Fruit fly (Drosophila melanogaster): ENCODE data around the gene aus.

Gene aus

DNA sequence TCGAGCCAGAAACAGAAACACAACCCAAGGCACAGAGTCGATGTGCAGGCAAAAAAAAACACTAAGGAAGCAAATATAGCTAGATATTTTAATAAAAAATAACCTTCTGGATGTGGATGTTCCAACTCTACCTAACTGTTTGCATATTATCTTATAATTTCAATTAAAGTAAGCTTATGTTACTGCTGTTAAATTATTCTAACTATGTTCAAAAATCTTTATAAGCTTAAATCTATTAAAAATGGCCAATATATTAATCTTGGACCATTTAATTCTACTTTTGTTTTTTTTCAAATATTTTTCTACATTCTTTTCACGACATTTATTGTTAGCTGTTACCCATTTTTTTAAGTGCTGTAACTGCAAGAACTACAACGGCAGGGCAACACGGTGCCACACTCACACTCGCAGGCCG lies 10.4 kb downstream of the aus start (continued):
- TF ChIP-seq unpg (GFP tag; optimal IDR thresholded peaks at IDR 0.05) = peak; percentile 59
- TF ChIP-seq unc-4 (GFP tag; IDR thresholded peaks at IDR 0.05; ENCODE audit: partially characterized antibody) = no peak
- TF ChIP-seq tin (GFP tag; optimal IDR thresholded peaks at IDR 0.05) = peak; percentile 26
- no peak for TF ChIP-seq gce (GFP tag; IDR thresholded peaks at IDR 0.05)
- TF ChIP-seq Bteb2 (GFP tag; optimal IDR thresholded peaks at IDR 0.05) = no peak
- TF ChIP-seq Doc3 (GFP tag; IDR thresholded peaks at IDR 0.05; ENCODE audit: partially characterized antibody) = no peak
- TF ChIP-seq h (optimal IDR thresholded peaks at IDR 0.05) = no peak
- no peak for TF ChIP-seq sens-2 (GFP tag; IDR thresholded peaks at IDR 0.05)
- peak; percentile 47 for TF ChIP-seq CG4424 (GFP tag; optimal IDR thresholded peaks at IDR 0.05)
- no peak for TF ChIP-seq maf-S (GFP tag; optimal IDR thresholded peaks at IDR 0.05)
- no peak for TF ChIP-seq peb (GFP tag; IDR thresholded peaks at IDR 0.05)
- TF ChIP-seq salm (tag; optimal IDR thresholded peaks at IDR 0.05) = no peak
- TF ChIP-seq knrl (GFP tag; IDR thresholded peaks at IDR 0.05; ENCODE audit: partially characterized antibody) = no peak
- TF ChIP-seq Rfx (GFP tag; IDR thresholded peaks at IDR 0.05) = no peak
- TF ChIP-seq CG10274 (GFP tag; optimal IDR thresholded peaks at IDR 0.05) = no peak
- no peak for TF ChIP-seq ERR (GFP tag; optimal IDR thresholded peaks at IDR 0.05)
- no peak for TF ChIP-seq CkIIα-i1 (GFP tag; IDR thresholded peaks at IDR 0.05)
- no peak for TF ChIP-seq CG33213 (GFP tag; optimal IDR thresholded peaks at IDR 0.05)
- no peak for TF ChIP-seq CG6175 (GFP tag; IDR thresholded peaks at IDR 0.05)
- peak; percentile 42 for TF ChIP-seq CG12104 (GFP tag; optimal IDR thresholded peaks at IDR 0.05)
- TF ChIP-seq CG12219 (GFP tag; optimal IDR thresholded peaks at IDR 0.05) = no peak
- peak; percentile 4 for TF ChIP-seq CG18764 (GFP tag; optimal IDR thresholded peaks at IDR 0.05)
- TF ChIP-seq CG7963 (GFP tag; IDR thresholded peaks at IDR 0.05; ENCODE audit: partially characterized antibody) = no peak
- no peak for TF ChIP-seq prd (optimal IDR thresholded peaks at IDR 0.05)
- peak; percentile 61; the same call in 2 of the 3 replicates for TF ChIP-seq prd (GFP tag; IDR thresholded peaks at IDR 0.05)
- TF ChIP-seq CG17359 (tag; optimal IDR thresholded peaks at IDR 0.05) = peak; percentile 39
- no peak for TF ChIP-seq Nf-YC (tag; optimal IDR thresholded peaks at IDR 0.05)
- no peak for TF ChIP-seq so (GFP tag; IDR thresholded peaks at IDR 0.05)
- peak; percentile 36 for TF ChIP-seq CG16815 (GFP tag; optimal IDR thresholded peaks at IDR 0.05)
- no peak for TF ChIP-seq Neu2 (GFP tag; optimal IDR thresholded peaks at IDR 0.05; ENCODE audit: borderline replicate concordance)
- no peak for TF ChIP-seq slp2 (GFP tag; optimal IDR thresholded peaks at IDR 0.05)
- TF ChIP-seq psq (GFP tag; optimal IDR thresholded peaks at IDR 0.05) = peak; percentile 40
- TF ChIP-seq onecut (GFP tag; IDR thresholded peaks at IDR 0.05) = no peak
- peak; percentile 45 for TF ChIP-seq bcd (GFP tag; optimal IDR thresholded peaks at IDR 0.05)
- peak; percentile 60 for TF ChIP-seq CG14710 (tag; optimal IDR thresholded peaks at IDR 0.05)
- TF ChIP-seq CG15479 (GFP tag; optimal IDR thresholded peaks at IDR 0.05) = no peak
- peak; percentile 59; the same call in 1 of the 2 replicates for TF ChIP-seq Xrp1 (GFP tag; IDR thresholded peaks at IDR 0.05)
- TF ChIP-seq wek (GFP tag; optimal IDR thresholded peaks at IDR 0.05) = no peak
- TF ChIP-seq Dad (GFP tag; optimal IDR thresholded peaks at IDR 0.05) = no peak
- no peak for TF ChIP-seq sc (optimal IDR thresholded peaks at IDR 0.05)
- TF ChIP-seq sc (GFP tag; optimal IDR thresholded peaks at IDR 0.05) = peak; percentile 43
- no peak for TF ChIP-seq CG14014 (GFP tag; IDR thresholded peaks at IDR 0.05)
- no peak for TF ChIP-seq CG14050 (GFP tag; IDR thresholded peaks at IDR 0.05)
- no peak for TF ChIP-seq cas (GFP tag; IDR thresholded peaks at IDR 0.05)
- TF ChIP-seq CG9817 (tag; optimal IDR thresholded peaks at IDR 0.05) = peak; percentile 10
- no peak for TF ChIP-seq CG7745 (tag; optimal IDR thresholded peaks at IDR 0.05)
- TF ChIP-seq jigr1 (GFP tag; IDR thresholded peaks at IDR 0.05) = no peak; the same call in 2 of the 3 replicates
- TF ChIP-seq Max (GFP tag; optimal IDR thresholded peaks at IDR 0.05) = peak; percentile 15
- no peak for TF ChIP-seq CG10565 (GFP tag; optimal IDR thresholded peaks at IDR 0.05)
- no peak for TF ChIP-seq CG5245 (GFP tag; optimal IDR thresholded peaks at IDR 0.05)
- no peak for TF ChIP-seq CG10462 (GFP tag; optimal IDR thresholded peaks at IDR 0.05)
- TF ChIP-seq CG9727 (GFP tag; optimal IDR thresholded peaks at IDR 0.05) = peak; percentile 80
- TF ChIP-seq CHES-1-like (GFP tag; optimal IDR thresholded peaks at IDR 0.05) = no peak

All from whole organism, embryonic.